Worm (Caenorhabditis elegans): ENCODE measurements around the gene mek-1.

Gene mek-1

ce11 chrX:7436912-7437311 is 42.1 kb upstream of the mek-1 start:
- no peak for TF ChIP-seq hmg-20 (GFP tag; IDR thresholded peaks at IDR 0.05)
- TF ChIP-seq ceh-100 (GFP tag; IDR thresholded peaks at IDR 0.05): no peak
- TF ChIP-seq atf-7 (tag; optimal IDR thresholded peaks at IDR 0.05): no peak
- TF ChIP-seq ztf-26 (tag; optimal IDR thresholded peaks at IDR 0.05): peak; percentile 15

- TF ChIP-seq madf-8 (GFP tag; conservative IDR thresholded peaks at IDR 0.05) (no peak), ceh-91 (GFP tag; IDR thresholded peaks at IDR 0.05) (no peak), fkh-3 (tag; optimal IDR thresholded peaks at IDR 0.05) (no peak), egrh-3 (GFP tag; IDR thresholded peaks at IDR 0.05) (no peak), lin-40 (tag; optimal IDR thresholded peaks at IDR 0.05) (no peak), madf-6 (GFP tag; IDR thresholded peaks at IDR 0.05) (no peak), pha-4 (tag; optimal IDR thresholded peaks at IDR 0.05) (no peak), lin-26 (GFP tag; IDR thresholded peaks at IDR 0.05) (no peak), madf-3 (GFP tag; IDR thresholded peaks at IDR 0.05) (no peak), ceh-100 (GFP tag; IDR thresholded peaks at IDR 0.05) (no peak), lin-35 (GFP tag; optimal IDR thresholded peaks at IDR 0.05) (no peak), mes-4 (tag; optimal IDR thresholded peaks at IDR 0.05) (no peak)
These were observed 41.1 kb upstream of the mek-1 start, which contains the start of gene C01C10.2 for ce11 chrX:7437949-7438348. TSS of gene C01C10.2 (minus strand) at chrX:7438118.

- TF ChIP-seq zfh-2 (GFP tag; conservative IDR thresholded peaks at IDR 0.05): no peak
- no peak for TF ChIP-seq snpc-1.3 (tag; optimal IDR thresholded peaks at IDR 0.05; ENCODE audit: insufficient read depth)
- no peak for TF ChIP-seq die-1 (tag; optimal IDR thresholded peaks at IDR 0.05)
- no peak for TF ChIP-seq repo-1 (tag; optimal IDR thresholded peaks at IDR 0.05)
- TF ChIP-seq egl-44 (GFP tag; IDR thresholded peaks at IDR 0.05): no peak
- TF ChIP-seq F49E8.2 (tag; optimal IDR thresholded peaks at IDR 0.05; ENCODE audit: insufficient read depth): no peak
- no peak for TF ChIP-seq T07F8.4 (tag; optimal IDR thresholded peaks at IDR 0.05)
These were observed 38.9 kb upstream of the mek-1 start for ce11 chrX:7440102-7440501.

ce11 chrX:7442477-7442876 is 36.6 kb upstream of the mek-1 start, which contains the start of gene acl-12:
TSS of gene acl-12 (minus strand) at chrX:7442577.
- TF ChIP-seq lin-40 (tag; optimal IDR thresholded peaks at IDR 0.05): no peak

- TF ChIP-seq nhr-90 (tag; optimal IDR thresholded peaks at IDR 0.05) (no peak), hlh-26 (GFP tag; conservative IDR thresholded peaks at IDR 0.05) (no peak), C17E4.6 (GFP tag; IDR thresholded peaks at IDR 0.05) (no peak), hlh-12 (tag; optimal IDR thresholded peaks at IDR 0.05) (no peak), F23B12.7 (tag; optimal IDR thresholded peaks at IDR 0.05; ENCODE audit: insufficient read depth) (no peak), cebp-1 (GFP tag; IDR thresholded peaks at IDR 0.05) (no peak), cebp-1 (tag; optimal IDR thresholded peaks at IDR 0.05) (peak; percentile 30), sdz-38 (tag; optimal IDR thresholded peaks at IDR 0.05) (no peak), nhr-120 (GFP tag; IDR thresholded peaks at IDR 0.05) (no peak), ztf-22 (GFP tag; optimal IDR thresholded peaks at IDR 0.05) (no peak), ceh-91 (GFP tag; IDR thresholded peaks at IDR 0.05) (no peak), hmg-20 (GFP tag; IDR thresholded peaks at IDR 0.05) (no peak), let-526 (GFP tag; IDR thresholded peaks at IDR 0.05) (no peak), die-1 (tag; optimal IDR thresholded peaks at IDR 0.05) (no peak), nhr-80 (tag; optimal IDR thresholded peaks at IDR 0.05) (peak; percentile 85), aptf-2 (GFP tag; conservative IDR thresholded peaks at IDR 0.05) (no peak), snpc-1.1 (tag; optimal IDR thresholded peaks at IDR 0.05; ENCODE audit: insufficient read depth) (no peak), bed-2 (GFP tag; IDR thresholded peaks at IDR 0.05) (no peak), ZK185.1 (tag; optimal IDR thresholded peaks at IDR 0.05; ENCODE audit: poor library complexity, severe bottlenecking) (no peak), F10E7.11 (tag; optimal IDR thresholded peaks at IDR 0.05) (no peak), let-607 (tag; optimal IDR thresholded peaks at IDR 0.05) (peak in 1 of 2 experiments; percentile 8), ztf-25 (GFP tag; IDR thresholded peaks at IDR 0.05) (no peak), B0336.3 (GFP tag; IDR thresholded peaks at IDR 0.05) (no peak)
These were observed 33.3 kb upstream of the mek-1 start for ce11 chrX:7445734-7446133.
